Fruit fly (Drosophila melanogaster): Measurements from ENCODE around the gene CG34376.

The CG34376 gene

dm6 chr3R:22455335-22455985 is 7.6 kb downstream of the CG34376 start (continued):
- TF ChIP-seq CG18262 (tag; optimal IDR thresholded peaks at IDR 0.05): peak; percentile 31
- TF ChIP-seq lola (GFP tag; optimal IDR thresholded peaks at IDR 0.05): peak in 1 of 3 experiments; percentile 5
- TF ChIP-seq CG17361 (GFP tag; IDR thresholded peaks at IDR 0.05): peak; percentile 55; the same call in 2 of the 3 replicates
- TF ChIP-seq NK7.1 (GFP tag; optimal IDR thresholded peaks at IDR 0.05): no peak
- no peak for TF ChIP-seq CG1529 (GFP tag; optimal IDR thresholded peaks at IDR 0.05)
- peak; percentile 9 for TF ChIP-seq CG18599 (GFP tag; optimal IDR thresholded peaks at IDR 0.05)
- TF ChIP-seq CG2712 (tag; optimal IDR thresholded peaks at IDR 0.05): peak; percentile 4
- TF ChIP-seq hkb (optimal IDR thresholded peaks at IDR 0.05): no peak
- TF ChIP-seq hkb (GFP tag; IDR thresholded peaks at IDR 0.05): 0 out of 2 replicates have a peak, but pooled peaks have one; percentile 16
- TF ChIP-seq CG9932 (GFP tag; IDR thresholded peaks at IDR 0.05): no peak
- peak; percentile 32 for TF ChIP-seq CG30403 (GFP tag; optimal IDR thresholded peaks at IDR 0.05)
- no peak for TF ChIP-seq CG12391 (tag; optimal IDR thresholded peaks at IDR 0.05)
- peak; percentile 4 for TF ChIP-seq CG2120 (GFP tag; optimal IDR thresholded peaks at IDR 0.05)
- no peak for TF ChIP-seq CG12236 (GFP tag; optimal IDR thresholded peaks at IDR 0.05)
- peak; percentile 25 for TF ChIP-seq CG7556 (GFP tag; optimal IDR thresholded peaks at IDR 0.05)
- TF ChIP-seq Meics (GFP tag; optimal IDR thresholded peaks at IDR 0.05): no peak
- peak; percentile 34 for TF ChIP-seq Oli (tag; optimal IDR thresholded peaks at IDR 0.05)
- TF ChIP-seq CG10979 (tag; optimal IDR thresholded peaks at IDR 0.05): peak; percentile 5
- TF ChIP-seq Sox102F (GFP tag; optimal IDR thresholded peaks at IDR 0.05): peak; percentile 7
- 0 out of 3 replicates have a peak, but pooled peaks have one; percentile 40 for TF ChIP-seq CG11695 (GFP tag; IDR thresholded peaks at IDR 0.05)
- no peak for TF ChIP-seq vfl (GFP tag; optimal IDR thresholded peaks at IDR 0.05)
- TF ChIP-seq CG11456 (GFP tag; IDR thresholded peaks at IDR 0.05): no peak

dm6 chr3R:22456007-22456406 is 8.1 kb downstream of the CG34376 start:
- peak; percentile 98 for TF ChIP-seq CG34376 (GFP tag; optimal IDR thresholded peaks at IDR 0.05)
- no peak for TF ChIP-seq Nf-YA (GFP tag; IDR thresholded peaks at IDR 0.05)
- TF ChIP-seq CG7357 (GFP tag; IDR thresholded peaks at IDR 0.05): no peak
- peak; percentile 59 for TF ChIP-seq grn (GFP tag; optimal IDR thresholded peaks at IDR 0.05)
- TF ChIP-seq exex (tag; optimal IDR thresholded peaks at IDR 0.05): peak; percentile 51
- peak in 1 of 2 experiments; percentile 67 for TF ChIP-seq Pdp1 (GFP tag; optimal IDR thresholded peaks at IDR 0.05)

- TF ChIP-seq CG10267 (tag; optimal IDR thresholded peaks at IDR 0.05): peak; percentile 55
- TF ChIP-seq CG4707 (GFP tag; optimal IDR thresholded peaks at IDR 0.05): no peak
- TF ChIP-seq CG9215 (GFP tag; IDR thresholded peaks at IDR 0.05): no peak
- peak; percentile 39 for TF ChIP-seq Max (GFP tag; optimal IDR thresholded peaks at IDR 0.05)
- peak; percentile 19 for TF ChIP-seq ind (GFP tag; optimal IDR thresholded peaks at IDR 0.05)
- TF ChIP-seq CG17361 (GFP tag; IDR thresholded peaks at IDR 0.05): peak; percentile 66; the same call in 2 of the 3 replicates
- TF ChIP-seq crp (GFP tag; optimal IDR thresholded peaks at IDR 0.05): peak in 1 of 2 experiments; percentile 25
- TF ChIP-seq klu (GFP tag; IDR thresholded peaks at IDR 0.05): no peak
- TF ChIP-seq CHES-1-like (GFP tag; optimal IDR thresholded peaks at IDR 0.05): no peak
- TF ChIP-seq Med (GFP tag): peak; percentile 54
- no peak for TF ChIP-seq ato (GFP tag; IDR thresholded peaks at IDR 0.05; ENCODE audit: partially characterized antibody)
- peak; percentile 78 for TF ChIP-seq sens (GFP tag)
- no peak for TF ChIP-seq CG1647 (GFP tag; optimal IDR thresholded peaks at IDR 0.05)
- TF ChIP-seq CG31441 (GFP tag; IDR thresholded peaks at IDR 0.05): peak; percentile 52; the same call in 1 of the 2 replicates
- no peak for TF ChIP-seq CG16779 (GFP tag; IDR thresholded peaks at IDR 0.05)
- TF ChIP-seq grn (GFP tag; optimal IDR thresholded peaks at IDR 0.05): peak; percentile 68
- no peak for TF ChIP-seq CG3281 (GFP tag; optimal IDR thresholded peaks at IDR 0.05)
- no peak for TF ChIP-seq Blimp-1 (GFP tag; optimal IDR thresholded peaks at IDR 0.05)
- no peak for TF ChIP-seq danr (GFP tag; IDR thresholded peaks at IDR 0.05)
- TF ChIP-seq CG17829 (tag; optimal IDR thresholded peaks at IDR 0.05): peak; percentile 17
Measured at dm6 chr3R:22461673-22462585, 14.0 kb downstream of the CG34376 start, which contains the start of the genes Rpn7 and AP-2mu. Gene Rpn7, minus strand, starts transcription at chr3R:22462054. Gene AP-2mu, plus strand, starts transcription at chr3R:22462455.
